Fruit fly (Drosophila melanogaster) whole organism, adult: Measurements from ENCODE around the gene aub.

Experiments used
- CG11617 ChIP-seq: fragments of 200-800 bp; sonication (Bioruptor generic); optimal IDR thresholded peaks from 2 replicates; lab custom pipeline; 2017; ENCODE audit warnings: mild to moderate bottlenecking, missing biosample characterization, missing genetic modification reagents, missing genetic modification characterization
- CG14711 ChIP-seq: fragments of 200-800 bp; sonication (Bioruptor generic); optimal IDR thresholded peaks from 2 replicates; lab custom pipeline; 2018; ENCODE audit warnings: missing biosample characterization, mild to moderate bottlenecking, missing genetic modification characterization, moderate library complexity
- CG1620 ChIP-seq: fragments of 200-800 bp; sonication (Bioruptor generic); optimal IDR thresholded peaks from 2 replicates; lab custom pipeline; 2016; ENCODE audit warnings: missing biosample characterization, missing genetic modification characterization
- CG7045 ChIP-seq: fragments of 200-800 bp; sonication (Bioruptor generic); optimal IDR thresholded peaks from 2 replicates; lab custom pipeline; 2017; ENCODE audit warnings: missing biosample characterization, mild to moderate bottlenecking, missing genetic modification characterization
- Clk ChIP-seq: fragments of 200-800 bp; sonication (Bioruptor generic); optimal IDR thresholded peaks from 2 replicates; lab custom pipeline; 2017; ENCODE audit warnings: missing biosample characterization, missing genetic modification characterization
- Crg-1 ChIP-seq: fragments of 200-800 bp; sonication (Bioruptor generic); optimal IDR thresholded peaks from 2 replicates; lab custom pipeline; 2016; ENCODE audit warnings: missing biosample characterization, missing genetic modification characterization
- bab1 ChIP-seq: fragments of 200-800 bp; sonication (Bioruptor generic); optimal IDR thresholded peaks from 3 replicates; lab custom pipeline; 2019; ENCODE audit warnings: missing biosample characterization, mild to moderate bottlenecking, missing genetic modification characterization, moderate library complexity
- cnc ChIP-seq, 2 experiments: fragments of >200 bp; optimal IDR thresholded peaks; 2 replicates each; lab custom pipeline; 2017
- kay ChIP-seq: fragments of 200-800 bp; sonication (Bioruptor generic); peaks from one replicate; lab custom pipeline; 2016; ENCODE audit warnings: missing biosample characterization, missing genetic modification characterization, borderline replicate concordance
- pad ChIP-seq: fragments of 200-800 bp; sonication (Bioruptor generic); optimal IDR thresholded peaks from 3 replicates; lab custom pipeline; 2017; ENCODE audit warnings: missing biosample characterization, missing genetic modification characterization, mild to moderate bottlenecking, moderate library complexity, missing genetic modification reagents
- tj ChIP-seq: fragments of 200-800 bp; sonication (Bioruptor generic); optimal IDR thresholded peaks from 3 replicates; lab custom pipeline; 2017; ENCODE audit warnings: missing biosample characterization, mild to moderate bottlenecking, missing genetic modification characterization, moderate library complexity
- toe ChIP-seq: fragments of 200-800 bp; sonication (Bioruptor generic); optimal IDR thresholded peaks from 2 replicates; lab custom pipeline; 2016; ENCODE audit warnings: missing biosample characterization, missing genetic modification characterization

- TF ChIP-seq Clk, result no peak
- TF ChIP-seq pad (GFP tag; lab: Kevin White, UChicago), result no peak
- TF ChIP-seq CG14711 (tag; lab: Kevin White, UChicago), result no peak
- TF ChIP-seq tj (GFP tag; lab: Kevin White, UChicago), result no peak
- TF ChIP-seq CG7045 (GFP tag; lab: Kevin White, UChicago), result no peak
- no peak for TF ChIP-seq CG1620 (GFP tag; lab: Kevin White, UChicago)
- TF ChIP-seq Crg-1 (GFP tag; lab: Kevin White, UChicago), result no peak
- TF ChIP-seq cnc (optimal IDR thresholded peaks at IDR 0.05; lab: Kevin White, UChicago), result no peak
- no peak for TF ChIP-seq CG11617 (GFP tag; lab: Kevin White, UChicago)
- TF ChIP-seq kay (GFP tag; lab: Kevin White, UChicago), result no peak
- TF ChIP-seq toe (GFP tag; lab: Kevin White, UChicago), result no peak
- TF ChIP-seq bab1 (GFP tag; lab: Kevin White, UChicago), result no peak
Measured at dm6 chr2L:11041785-11042184, 40.5 kb upstream of the aub start.
